Worm (Caenorhabditis elegans) whole organism, early embryonic: ENCODE measurements around the gene far-8.

Source experiments
- B0310.2 ChIP-seq: sonication (generic microtip); optimal IDR thresholded peaks from 2 replicates; lab custom pipeline; 2016; ENCODE audit warnings: mild to moderate bottlenecking, missing genetic modification characterization, missing compliant biosample characterization
- F13C5.2 ChIP-seq: sonication (generic microtip); optimal IDR thresholded peaks from 2 replicates; lab custom pipeline; 2017; ENCODE audit warnings: mild to moderate bottlenecking, missing genetic modification characterization, inconsistent platforms, missing compliant biosample characterization
- aly-1 ChIP-seq: sonication (generic microtip); optimal IDR thresholded peaks from 2 replicates; lab custom pipeline; 2016; ENCODE audit warnings: missing genetic modification characterization, missing compliant biosample characterization
- ama-1 ChIP-seq: fragments of 150-350 bp; optimal IDR thresholded peaks from 2 replicates; lab custom pipeline; 2014
- ceh-13 ChIP-seq: fragments of 200-800 bp; sonication (Bioruptor generic); optimal IDR thresholded peaks from 2 replicates; lab custom pipeline; 2018; ENCODE audit warnings: mild to moderate bottlenecking, missing genetic modification characterization, missing compliant biosample characterization
- ceh-36 ChIP-seq: sonication (generic microtip); optimal IDR thresholded peaks from 2 replicates; lab custom pipeline; 2016; ENCODE audit warnings: missing genetic modification characterization, inconsistent platforms, missing compliant biosample characterization
- ets-7 ChIP-seq: sonication (generic microtip); optimal IDR thresholded peaks from 2 replicates; lab custom pipeline; 2016; ENCODE audit warnings: missing genotype, missing genetic modification characterization, missing compliant biosample characterization
- flt-1 ChIP-seq: fragments of 200-800 bp; sonication (Bioruptor generic); IDR thresholded peaks from 2 replicates; pipeline ENCODE4 v1.3.6; 2022; ENCODE audit warnings: missing genetic modification characterization, missing compliant biosample characterization
- hmbx-1 ChIP-seq: sonication (generic microtip); optimal IDR thresholded peaks from 2 replicates; lab custom pipeline; 2016; ENCODE audit warnings: mild to moderate bottlenecking, missing genetic modification characterization, missing compliant biosample characterization
- hmg-4 ChIP-seq: fragments of 200-800 bp; sonication (Bioruptor generic); optimal IDR thresholded peaks from 2 replicates; lab custom pipeline; 2018; ENCODE audit warnings: mild to moderate bottlenecking, missing genetic modification characterization, missing compliant biosample characterization
- hnd-1 ChIP-seq: sonication (generic microtip); optimal IDR thresholded peaks from 2 replicates; lab custom pipeline; 2016; ENCODE audit warnings: missing genetic modification characterization, missing compliant biosample characterization
- pes-1 ChIP-seq: fragments of 200-800 bp; sonication (Bioruptor generic); IDR thresholded peaks from 2 replicates; pipeline ENCODE4 v1.3.6; 2022; ENCODE audit warnings: missing genetic modification reagents, missing genetic modification characterization, missing compliant biosample characterization
- scrt-1 ChIP-seq: fragments of 200-800 bp; sonication (Bioruptor generic); IDR thresholded peaks from 2 replicates; pipeline ENCODE4 v1.3.6; 2022; ENCODE audit warnings: missing genetic modification characterization, missing compliant biosample characterization
- sea-1 ChIP-seq: fragments of 200-800 bp; sonication (Bioruptor generic); conservative IDR thresholded peaks from 2 replicates; pipeline ENCODE4 v1.3.6; 2022; ENCODE audit warnings: missing genetic modification characterization, missing compliant biosample characterization
- tbx-11 ChIP-seq: fragments of 200-800 bp; sonication (Bioruptor generic); IDR thresholded peaks from 2 replicates; pipeline ENCODE4 v1.3.6; 2022; ENCODE audit warnings: missing genetic modification characterization, missing compliant biosample characterization
- tbx-37 ChIP-seq: fragments of 200-800 bp; sonication (Bioruptor generic); conservative IDR thresholded peaks from 2 replicates; pipeline ENCODE4 v1.3.6; 2022; ENCODE audit warnings: missing genetic modification reagents, missing genetic modification characterization, missing compliant biosample characterization
- tra-4 ChIP-seq: sonication (generic microtip); optimal IDR thresholded peaks from 2 replicates; lab custom pipeline; 2017; ENCODE audit warnings: missing genetic modification characterization, missing compliant biosample characterization

The far-8 gene

ce11 chrIII:859898-860297 lies 17.2 kb downstream of the far-8 start, which contains the start of gene exos-4.2:
Gene exos-4.2, plus strand, starts transcription at chrIII:860198.
- TF ChIP-seq ceh-13 (no peak), tra-4 (tag; lab: Kevin White, UChicago) (no peak), ceh-36 (no peak), hmg-4 (no peak), tbx-11 (GFP tag; lab: Robert Waterston, UW) (no peak), tbx-37 (no peak), aly-1 (tag; lab: Kevin White, UChicago) (no peak), ets-7 (tag; lab: Kevin White, UChicago) (no peak), sea-1 (GFP tag; lab: Robert Waterston, UW) (no peak), B0310.2 (tag; lab: Kevin White, UChicago) (no peak), ama-1 (no peak), hnd-1 (tag; lab: Kevin White, UChicago) (no peak), hmbx-1 (no peak), pes-1 (no peak), F13C5.2 (tag; lab: Kevin White, UChicago) (no peak), scrt-1 (no peak), flt-1 (GFP tag; lab: Robert Waterston, UW) (no peak)

DNA sequence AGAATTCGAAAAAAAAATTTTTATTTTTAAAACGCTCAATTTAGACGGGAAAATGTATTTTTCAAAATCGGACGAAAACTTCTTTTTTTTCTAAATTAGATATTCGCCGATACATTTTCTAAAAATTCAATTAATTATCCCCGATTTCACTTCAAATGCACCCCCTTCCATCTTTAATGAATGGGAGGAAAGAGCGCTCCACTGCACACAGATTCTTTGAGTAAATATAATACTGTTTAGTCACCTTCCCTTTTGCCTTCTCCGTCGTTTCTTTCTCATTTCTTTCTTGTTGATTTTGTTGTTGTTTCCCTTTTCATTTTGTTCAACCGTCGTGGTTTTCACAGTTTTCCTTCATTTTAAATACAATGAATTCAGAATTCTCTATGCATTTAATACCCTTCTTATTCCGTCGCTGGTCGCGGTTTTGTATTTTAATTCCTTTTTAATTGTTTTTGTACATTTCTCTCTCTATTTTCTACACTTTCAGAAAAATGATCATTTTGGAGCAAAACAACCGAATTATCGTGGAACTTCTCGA lies 19.2 kb downstream of the far-8 start, which contains the start of gene arx-4:
arx-4 (plus strand) TSS at position 488 of the 538 bp plus-strand sequence.
- TF ChIP-seq pes-1 (no peak), hmbx-1 (no peak), hmg-4 (no peak), ceh-36 (no peak), ets-7 (tag; lab: Kevin White, UChicago) (no peak), flt-1 (GFP tag; lab: Robert Waterston, UW) (no peak), tbx-11 (GFP tag; lab: Robert Waterston, UW) (no peak), tra-4 (tag; lab: Kevin White, UChicago) (no peak), hnd-1 (tag; lab: Kevin White, UChicago) (no peak), ceh-13 (no peak), sea-1 (GFP tag; lab: Robert Waterston, UW) (no peak), B0310.2 (tag; lab: Kevin White, UChicago) (no peak), ama-1 (no peak), aly-1 (tag; lab: Kevin White, UChicago) (no peak), tbx-37 (no peak), F13C5.2 (tag; lab: Kevin White, UChicago) (no peak), scrt-1 (no peak)

DNA sequence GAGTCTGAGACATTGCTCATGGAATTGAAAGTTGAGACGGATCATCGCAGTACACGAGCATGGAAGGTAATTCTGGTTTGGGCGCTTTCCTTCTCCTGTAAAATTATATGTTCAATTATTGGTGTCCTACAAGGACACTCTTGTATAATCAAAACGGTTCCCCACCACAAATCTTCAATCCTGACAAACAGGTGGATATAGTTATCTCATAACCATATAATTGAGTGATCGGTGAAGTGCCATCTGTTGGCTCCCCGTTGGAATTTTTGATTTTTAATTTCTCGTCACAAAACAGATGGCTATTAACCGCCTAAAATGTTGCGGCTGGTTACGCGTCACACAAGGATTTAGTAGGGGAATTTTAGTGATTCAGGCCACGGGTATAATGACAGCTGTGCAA lies 26.1 kb downstream of the far-8 start:
- TF ChIP-seq flt-1 (GFP tag; lab: Robert Waterston, UW), result no peak
- TF ChIP-seq hmg-4, result no peak
- TF ChIP-seq tbx-37, result no peak
- TF ChIP-seq ets-7 (tag; lab: Kevin White, UChicago), result no peak
- TF ChIP-seq scrt-1, result no peak
- no peak for TF ChIP-seq sea-1 (GFP tag; lab: Robert Waterston, UW)
- no peak for TF ChIP-seq ceh-36

DNA sequence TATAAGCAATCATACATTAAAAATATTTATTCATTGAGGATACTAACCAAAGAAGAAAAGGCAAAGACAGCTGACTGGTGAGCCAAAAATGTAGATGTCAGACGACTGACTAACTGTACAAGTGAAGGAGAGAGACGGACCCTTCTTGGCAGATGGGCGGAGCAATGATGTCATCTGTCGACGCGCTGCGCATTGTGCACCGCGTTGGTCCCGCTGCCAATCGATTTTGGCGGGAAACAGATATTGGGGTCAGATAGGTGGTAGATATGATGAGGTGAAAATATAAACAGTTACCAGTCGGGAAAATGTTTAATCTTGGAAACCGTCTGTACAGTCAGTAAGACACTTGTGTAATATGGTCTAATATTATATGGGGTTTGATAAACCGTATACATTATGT lies 27.1 kb downstream of the far-8 start, which contains the start of gene T24C4.2:
T24C4.2 (minus strand) TSS at position 101 of the 400 bp plus-strand sequence.
- TF ChIP-seq hmbx-1 (no peak), hmg-4 (peak; percentile 36), flt-1 (GFP tag; lab: Robert Waterston, UW) (no peak), scrt-1 (no peak), hnd-1 (tag; lab: Kevin White, UChicago) (no peak)

DNA sequence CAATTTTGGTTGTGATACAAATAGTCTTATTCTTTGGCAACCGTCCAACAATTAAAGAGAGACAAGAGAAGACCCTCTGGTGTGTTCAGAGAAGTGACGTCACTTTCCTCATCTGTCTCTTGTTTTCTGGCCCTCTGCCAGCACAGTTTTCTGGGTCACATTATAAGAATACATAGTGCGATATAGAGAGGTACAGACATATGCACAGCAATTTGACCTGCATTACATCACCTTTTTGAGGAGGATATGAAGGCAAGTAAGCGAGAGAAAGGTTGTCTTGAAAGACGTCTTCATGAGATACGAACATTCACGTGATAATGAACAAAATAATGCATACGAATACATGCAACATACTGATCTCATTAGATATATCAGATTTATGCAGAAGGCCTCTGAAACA lies 27.8 kb downstream of the far-8 start:
- TF ChIP-seq F13C5.2 (tag; lab: Kevin White, UChicago) (no peak), ceh-36 (no peak), sea-1 (GFP tag; lab: Robert Waterston, UW) (no peak), pes-1 (no peak)

DNA sequence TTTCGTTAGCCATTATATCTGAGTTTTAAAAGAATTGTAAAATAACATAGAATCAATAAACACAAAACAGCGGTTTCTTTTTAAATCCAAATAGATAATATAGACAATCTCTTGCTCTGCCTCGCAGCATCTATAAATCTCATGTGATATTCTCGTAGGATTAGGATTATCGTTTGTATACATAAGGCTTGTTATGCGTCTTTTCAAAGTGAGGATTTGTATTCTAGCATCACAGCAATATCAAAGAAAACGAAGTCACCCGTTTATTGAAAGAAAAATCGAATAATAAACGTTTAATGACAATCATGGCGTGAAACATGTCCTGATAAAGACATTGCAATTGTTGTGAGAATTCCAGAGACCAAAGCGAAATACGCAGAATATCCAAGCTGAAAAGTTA lies 29.6 kb downstream of the far-8 start, which contains the start of the genes T24C4.3 and clc-20:
T24C4.3 (minus strand) TSS at position 101 of the 400 bp plus-strand sequence.
clc-20 (plus strand) TSS at position 211 of the 400 bp plus-strand sequence.
- TF ChIP-seq hnd-1 (tag; lab: Kevin White, UChicago), result no peak
- no peak for TF ChIP-seq B0310.2 (tag; lab: Kevin White, UChicago)
- TF ChIP-seq ets-7 (tag; lab: Kevin White, UChicago), result no peak
- no peak for TF ChIP-seq sea-1 (GFP tag; lab: Robert Waterston, UW)
- TF ChIP-seq scrt-1, result no peak
- TF ChIP-seq ceh-13, result no peak
- TF ChIP-seq F13C5.2 (tag; lab: Kevin White, UChicago), result no peak
- TF ChIP-seq ama-1, result no peak
- no peak for TF ChIP-seq flt-1 (GFP tag; lab: Robert Waterston, UW)
- no peak for TF ChIP-seq pes-1
- TF ChIP-seq tra-4 (tag; lab: Kevin White, UChicago), result no peak
- no peak for TF ChIP-seq tbx-37
- no peak for TF ChIP-seq tbx-11 (GFP tag; lab: Robert Waterston, UW)

DNA sequence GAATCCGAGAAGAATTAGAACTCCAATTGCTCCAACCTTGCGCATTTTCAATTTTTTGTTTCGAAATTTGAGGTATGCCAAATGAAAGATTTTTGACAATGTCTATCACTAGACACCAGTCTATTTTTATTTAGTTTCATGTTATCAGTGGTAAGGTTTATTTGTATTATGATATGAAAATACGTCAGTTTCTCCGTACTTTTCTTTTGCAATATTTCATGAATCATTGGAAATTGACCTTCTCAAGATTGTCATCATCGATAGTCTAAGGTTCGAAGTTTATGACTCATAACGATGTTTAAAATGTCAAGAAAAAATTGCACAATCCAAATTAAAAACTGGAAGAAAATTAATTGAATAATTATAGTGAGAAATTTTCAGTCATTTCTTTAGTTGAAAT lies 30.7 kb downstream of the far-8 start, which contains the start of gene clc-19:
clc-19 (minus strand) TSS at position 135 of the 400 bp plus-strand sequence.
- TF ChIP-seq tra-4 (tag; lab: Kevin White, UChicago), result no peak
- no peak for TF ChIP-seq ets-7 (tag; lab: Kevin White, UChicago)
- no peak for TF ChIP-seq B0310.2 (tag; lab: Kevin White, UChicago)
- no peak for TF ChIP-seq hmg-4
- TF ChIP-seq ama-1, result no peak
- TF ChIP-seq hnd-1 (tag; lab: Kevin White, UChicago), result no peak
- no peak for TF ChIP-seq ceh-36
- no peak for TF ChIP-seq F13C5.2 (tag; lab: Kevin White, UChicago)
- no peak for TF ChIP-seq tbx-11 (GFP tag; lab: Robert Waterston, UW)
- TF ChIP-seq flt-1 (GFP tag; lab: Robert Waterston, UW), result no peak
- no peak for TF ChIP-seq scrt-1

DNA sequence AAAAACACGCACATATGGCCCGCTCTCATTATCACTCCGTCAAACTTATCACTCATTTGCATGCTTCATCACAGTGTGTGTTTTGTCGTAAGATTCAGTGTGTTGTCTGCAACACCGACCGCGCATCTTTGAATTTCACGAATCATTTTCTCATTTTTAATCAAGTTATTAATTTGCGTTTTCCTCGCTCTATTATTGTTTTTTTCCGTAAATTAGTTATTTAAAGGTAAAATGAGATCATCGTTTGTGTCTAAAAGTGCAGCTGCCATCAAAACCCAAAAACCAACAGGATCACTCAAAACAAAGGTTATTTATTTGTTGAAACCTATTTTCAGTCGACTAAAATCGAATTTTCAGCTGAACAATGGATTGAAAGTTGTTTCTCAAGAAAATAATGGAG lies 36.9 kb downstream of the far-8 start, which contains the start of the genes T24C4.5 and ucr-2.3:
T24C4.5 (minus strand) TSS at position 101 of the 400 bp plus-strand sequence.
ucr-2.3 (plus strand) TSS at position 227 of the 400 bp plus-strand sequence.
- TF ChIP-seq tra-4 (tag; lab: Kevin White, UChicago), result no peak
- TF ChIP-seq flt-1 (GFP tag; lab: Robert Waterston, UW), result no peak
- no peak for TF ChIP-seq scrt-1
- TF ChIP-seq aly-1 (tag; lab: Kevin White, UChicago), result no peak
- TF ChIP-seq hmbx-1, result no peak
- TF ChIP-seq hnd-1 (tag; lab: Kevin White, UChicago), result no peak
- no peak for TF ChIP-seq pes-1
- TF ChIP-seq sea-1 (GFP tag; lab: Robert Waterston, UW), result no peak
- TF ChIP-seq F13C5.2 (tag; lab: Kevin White, UChicago), result no peak
- TF ChIP-seq ceh-13, result no peak
- no peak for TF ChIP-seq hmg-4
- no peak for TF ChIP-seq ceh-36
- TF ChIP-seq B0310.2 (tag; lab: Kevin White, UChicago), result no peak
- TF ChIP-seq tbx-11 (GFP tag; lab: Robert Waterston, UW), result no peak
- TF ChIP-seq ama-1, result no peak
- TF ChIP-seq ets-7 (tag; lab: Kevin White, UChicago), result no peak
- TF ChIP-seq tbx-37, result no peak
